Fruit fly (Drosophila melanogaster) whole organism, wandering third instar larva: ENCODE data around the gene CG44142.

Experiments
- Hnf4 ChIP-seq: fragments of 200-800 bp; sonication (Bioruptor generic); optimal IDR thresholded peaks from 2 replicates; lab custom pipeline; 2016; ENCODE audit warnings: missing biosample characterization, mild to moderate bottlenecking, missing genetic modification characterization
- Myc ChIP-seq: fragments of >200 bp; optimal IDR thresholded peaks from 2 replicates; lab custom pipeline; 2017
- OdsH ChIP-seq: fragments of 200-800 bp; sonication (Bioruptor generic); optimal IDR thresholded peaks from 2 replicates; lab custom pipeline; 2016; ENCODE audit warnings: missing biosample characterization, mild to moderate bottlenecking, missing genetic modification characterization
- br ChIP-seq: fragments of 200-800 bp; sonication (Bioruptor generic); optimal IDR thresholded peaks from 2 replicates; lab custom pipeline; 2016; ENCODE audit warnings: missing biosample characterization, missing genetic modification characterization
- dl ChIP-seq, 2 experiments: fragments of 175-275, 200-275 bp in 1 of 2; fragments of 200-275 bp in 1 of 2; sonication (Bioruptor generic); optimal IDR thresholded peaks; lab custom pipeline; 2018; ENCODE audit warnings: mild to moderate bottlenecking in 2 of 2, missing biosample characterization in 2 of 2, missing genetic modification characterization in 2 of 2, moderate library complexity in 2 of 2; ENCODE audit not compliant: partially characterized antibody in 2 of 2, insufficient read depth in 1 of 2
- h ChIP-seq: fragments of 200-800 bp; sonication (Bioruptor generic); optimal IDR thresholded peaks from 3 replicates; lab custom pipeline; 2016; ENCODE audit warnings: missing biosample characterization, mild to moderate bottlenecking, missing genetic modification characterization
- jim ChIP-seq: fragments of 175-275, 200-325 bp; sonication (Bioruptor generic); optimal IDR thresholded peaks from 2 replicates; lab custom pipeline; 2016; ENCODE audit warnings: missing biosample characterization, mild to moderate bottlenecking, missing genetic modification characterization
- psq ChIP-seq: fragments of 200-800 bp; sonication (Bioruptor generic); optimal IDR thresholded peaks from 3 replicates; lab custom pipeline; 2017; ENCODE audit warnings: missing biosample characterization, mild to moderate bottlenecking, missing genetic modification characterization, moderate library complexity

DNA sequence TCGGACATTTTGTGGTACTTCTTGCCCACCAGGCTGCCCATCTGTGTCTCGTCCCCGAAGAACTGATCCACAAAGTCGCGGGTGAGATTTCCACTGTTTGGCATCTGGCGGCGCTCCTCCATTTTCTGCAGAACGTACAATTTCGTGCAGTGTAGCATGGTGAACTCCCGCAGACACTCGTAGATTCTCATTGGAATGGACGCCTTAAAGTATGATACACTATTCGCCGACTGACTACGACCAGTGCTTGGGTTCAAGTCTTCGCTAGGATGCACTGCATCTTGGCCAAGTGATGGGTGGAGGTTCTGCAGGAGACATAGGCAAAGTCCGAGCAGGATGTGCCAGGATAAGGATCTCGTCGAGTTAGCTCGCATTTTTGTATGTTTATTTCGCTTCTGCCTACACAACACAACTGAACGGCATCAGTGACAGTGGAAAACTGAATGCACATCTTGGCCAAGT lies 26.8 kb downstream of the CG44142 start, which contains the start of gene CG15888:
- TF ChIP-seq OdsH (GFP tag; lab: Kevin White, UChicago), result no peak
- TF ChIP-seq psq, result no peak
- TF ChIP-seq h (GFP tag; lab: Kevin White, UChicago), result no peak
- no peak for TF ChIP-seq br
- TF ChIP-seq dl (GFP tag; optimal IDR thresholded peaks at IDR 0.05; lab: Kevin White, UChicago; ENCODE audit: insufficient read depth in 1 of 2, partially characterized antibody in 2 of 2), result no peak
- TF ChIP-seq jim, result no peak
- no peak for TF ChIP-seq Hnf4 (GFP tag; lab: Kevin White, UChicago)
- TF ChIP-seq Myc (lab: Kevin White, UChicago), result no peak
